Worm (Caenorhabditis elegans) whole organism, L1 larva: Measurements from ENCODE around the gene ceh-58.

Experiments
- C04F5.9 ChIP-seq: sonication (generic microtip); optimal IDR thresholded peaks from 2 replicates; lab custom pipeline; 2016; ENCODE audit warnings: missing genetic modification characterization, missing compliant biosample characterization
- C34B4.2 ChIP-seq: sonication (generic microtip); optimal IDR thresholded peaks from 2 replicates; lab custom pipeline; 2017; ENCODE audit warnings: mild to moderate bottlenecking, missing genetic modification characterization, missing compliant biosample characterization
- Y116A8C.19 ChIP-seq: sonication (generic microtip); optimal IDR thresholded peaks from 2 replicates; lab custom pipeline; 2016; ENCODE audit warnings: missing compliant biosample characterization, missing genetic modification characterization, borderline replicate concordance
- aha-1 ChIP-seq: fragments of 150-350 bp; optimal IDR thresholded peaks from 2 replicates; lab custom pipeline; 2014; ENCODE audit warnings: missing biosample characterization, missing genetic modification characterization
- alr-1 ChIP-seq: fragments of 200-800 bp; sonication (Bioruptor generic); optimal IDR thresholded peaks from 2 replicates; lab custom pipeline; 2018; ENCODE audit warnings: borderline replicate concordance, mild to moderate bottlenecking, missing genetic modification characterization, missing compliant biosample characterization
- blmp-1 ChIP-seq: fragments of 150-350 bp; optimal IDR thresholded peaks from 2 replicates; lab custom pipeline; 2014; ENCODE audit warnings: missing biosample characterization, missing genetic modification characterization
- ceh-8 ChIP-seq: fragments of 200-800 bp; sonication (Bioruptor generic); optimal IDR thresholded peaks from 2 replicates; lab custom pipeline; 2018; ENCODE audit warnings: mild to moderate bottlenecking, missing genetic modification characterization, moderate library complexity, missing compliant biosample characterization
- ceh-82 ChIP-seq, 3 experiments: fragments of 150-350 bp in 1 of 3; sonication (generic microtip) in 2 of 3; optimal IDR thresholded peaks; 2 replicates each; lab custom pipeline; 2014 to 2017; ENCODE audit warnings: missing biosample characterization in 3 of 3, missing genetic modification characterization in 3 of 3
- ceh-88 ChIP-seq: fragments of 200-800 bp; sonication (Bioruptor generic); IDR thresholded peaks from 2 replicates; pipeline ENCODE4 v1.3.6; 2022; ENCODE audit warnings: missing genetic modification characterization, missing compliant biosample characterization
- efl-1 ChIP-seq, 4 experiments: fragments of 150-350 bp; optimal IDR thresholded peaks in 3 of 4; peaks in 1 of 4; 1 replicate in 1 of 4; 2 replicates in 3 of 4; lab custom pipeline; 2014; ENCODE audit warnings: missing biosample characterization in 2 of 4, missing genetic modification characterization in 2 of 4, missing genetic modification reagents in 2 of 4
- egl-13 ChIP-seq: sonication (generic microtip); optimal IDR thresholded peaks from 2 replicates; lab custom pipeline; 2016; ENCODE audit warnings: missing genotype, missing genetic modification reagents, missing genetic modification characterization, missing compliant biosample characterization
- egl-27 ChIP-seq, 2 experiments: fragments of 150-350 bp in 1 of 2; sonication (generic microtip); optimal IDR thresholded peaks; 3 replicates each; lab custom pipeline; 2017 to 2018; ENCODE audit warnings: missing biosample characterization in 2 of 2, missing genetic modification characterization in 2 of 2, missing genetic modification reagents in 2 of 2
- elt-3 ChIP-seq, 6 experiments: fragments of 150-350 bp in 1 of 6; sonication (generic microtip); optimal IDR thresholded peaks; 2 replicates each; lab custom pipeline; 2017 to 2018; ENCODE audit warnings: missing biosample characterization in 6 of 6, missing genetic modification characterization in 6 of 6, inconsistent platforms in 1 of 6
- fkh-10 ChIP-seq: sonication (generic microtip); optimal IDR thresholded peaks from 2 replicates; lab custom pipeline; 2017; ENCODE audit warnings: missing biosample characterization, missing genetic modification reagents, missing genetic modification characterization
- hlh-17 ChIP-seq: fragments of 200-800 bp; sonication (Bioruptor generic); optimal IDR thresholded peaks from 2 replicates; lab custom pipeline; 2018; ENCODE audit warnings: missing genetic modification characterization, mild to moderate bottlenecking, missing compliant biosample characterization, moderate library complexity, borderline replicate concordance
- hpl-2 ChIP-seq: fragments of 150-350 bp; optimal IDR thresholded peaks from 2 replicates; lab custom pipeline; 2014; ENCODE audit warnings: missing biosample characterization, missing genetic modification reagents, missing genetic modification characterization
- irx-1 ChIP-seq: sonication (generic microtip); optimal IDR thresholded peaks from 2 replicates; lab custom pipeline; 2016; ENCODE audit warnings: missing genetic modification characterization, missing compliant biosample characterization
- isw-1 ChIP-seq: fragments of 200-800 bp; sonication (Bioruptor generic); IDR thresholded peaks from 2 replicates; pipeline ENCODE4 v1.3.6; 2022; ENCODE audit warnings: missing genetic modification characterization, missing compliant biosample characterization
- lin-14 ChIP-seq: fragments of 200-800 bp; sonication (Bioruptor generic); optimal IDR thresholded peaks from 2 replicates; lab custom pipeline; 2018; ENCODE audit warnings: mild to moderate bottlenecking, missing genetic modification characterization, moderate library complexity, missing compliant biosample characterization
- lsy-2 ChIP-seq, 2 experiments: fragments of 150-350 bp; optimal IDR thresholded peaks; 2 replicates each; lab custom pipeline; 2014; ENCODE audit warnings: missing biosample characterization in 2 of 2, missing genetic modification characterization in 2 of 2
- mab-9 ChIP-seq: fragments of 200-800 bp; sonication (Bioruptor generic); IDR thresholded peaks from 2 replicates; pipeline ENCODE4 v1.3.6; 2022; ENCODE audit warnings: missing genetic modification reagents, missing genetic modification characterization, missing compliant biosample characterization
- mdl-1 ChIP-seq, 2 experiments: fragments of 150-350 bp; optimal IDR thresholded peaks; 2 replicates each; lab custom pipeline; 2014 to 2017; ENCODE audit warnings: missing biosample characterization in 2 of 2, missing genetic modification characterization in 2 of 2, inconsistent platforms in 1 of 2
- mef-2 ChIP-seq: fragments of 150-350 bp; optimal IDR thresholded peaks from 2 replicates; lab custom pipeline; 2014; ENCODE audit warnings: missing biosample characterization, missing genetic modification characterization
- mep-1 ChIP-seq: fragments of 150-350 bp; optimal IDR thresholded peaks from 2 replicates; lab custom pipeline; 2014; ENCODE audit warnings: missing biosample characterization, missing genetic modification characterization
- nhr-19 ChIP-seq: fragments of 200-800 bp; sonication (Bioruptor generic); conservative IDR thresholded peaks from 2 replicates; pipeline ENCODE4 v1.3.6; 2022; ENCODE audit warnings: missing genetic modification characterization, missing compliant biosample characterization
- nhr-20 ChIP-seq: sonication (generic microtip); optimal IDR thresholded peaks from 2 replicates; lab custom pipeline; 2016; ENCODE audit warnings: mild to moderate bottlenecking, missing genetic modification characterization, missing compliant biosample characterization
- nhr-237 ChIP-seq: fragments of 150-350 bp; optimal IDR thresholded peaks from 2 replicates; lab custom pipeline; 2014; ENCODE audit warnings: missing biosample characterization, missing genetic modification characterization
- nhr-47 ChIP-seq: sonication (generic microtip); optimal IDR thresholded peaks from 2 replicates; lab custom pipeline; 2016; ENCODE audit warnings: mild to moderate bottlenecking, missing genetic modification characterization, moderate library complexity, missing compliant biosample characterization
- nhr-71 ChIP-seq: sonication (generic microtip); optimal IDR thresholded peaks from 2 replicates; lab custom pipeline; 2016; ENCODE audit warnings: mild to moderate bottlenecking, missing genetic modification characterization, moderate library complexity, missing compliant biosample characterization
- nhr-90 ChIP-seq: sonication (generic microtip); optimal IDR thresholded peaks from 2 replicates; lab custom pipeline; 2016; ENCODE audit warnings: mild to moderate bottlenecking, missing genetic modification characterization, missing compliant biosample characterization; ENCODE audit not compliant: poor library complexity
- pag-3 ChIP-seq: sonication (generic microtip); optimal IDR thresholded peaks from 2 replicates; lab custom pipeline; 2017; ENCODE audit warnings: missing genetic modification characterization, mild to moderate bottlenecking, missing compliant biosample characterization, antibody characterized with exemption, borderline replicate concordance; ENCODE audit not compliant: insufficient read depth
- pax-3 ChIP-seq: fragments of 200-800 bp; sonication (Bioruptor generic); optimal IDR thresholded peaks from 2 replicates; lab custom pipeline; 2018; ENCODE audit warnings: mild to moderate bottlenecking, missing genetic modification characterization, moderate library complexity, missing compliant biosample characterization
- pqm-1 ChIP-seq: sonication (generic microtip); optimal IDR thresholded peaks from 3 replicates; lab custom pipeline; 2017; ENCODE audit warnings: missing biosample characterization, missing genetic modification characterization
- rnt-1 ChIP-seq: sonication (generic microtip); optimal IDR thresholded peaks from 2 replicates; lab custom pipeline; 2016; ENCODE audit warnings: mild to moderate bottlenecking, missing genetic modification characterization, moderate library complexity, missing compliant biosample characterization
- snpc-4 ChIP-seq: fragments of 150-350 bp; optimal IDR thresholded peaks from 2 replicates; lab custom pipeline; 2014; ENCODE audit warnings: missing biosample characterization, missing genetic modification characterization
- snu-23 ChIP-seq: sonication (generic microtip); optimal IDR thresholded peaks from 2 replicates; lab custom pipeline; 2016; ENCODE audit warnings: missing genetic modification characterization, missing compliant biosample characterization
- sup-37 ChIP-seq: fragments of 200-800 bp; sonication (Bioruptor generic); optimal IDR thresholded peaks from 2 replicates; lab custom pipeline; 2018; ENCODE audit warnings: mild to moderate bottlenecking, missing genetic modification characterization, missing compliant biosample characterization
- swsn-7 ChIP-seq: sonication (generic microtip); optimal IDR thresholded peaks from 2 replicates; lab custom pipeline; 2016; ENCODE audit warnings: missing genetic modification characterization, missing compliant biosample characterization
- unc-130 ChIP-seq: fragments of 150-350 bp; optimal IDR thresholded peaks from 2 replicates; lab custom pipeline; 2017; ENCODE audit warnings: missing biosample characterization, missing genetic modification characterization, inconsistent platforms
- unc-98 ChIP-seq: fragments of 200-800 bp; sonication (Bioruptor generic); IDR thresholded peaks from 2 replicates; pipeline ENCODE4 v1.3.6; 2022; ENCODE audit warnings: missing genetic modification characterization, missing compliant biosample characterization
- vab-15 ChIP-seq: sonication (generic microtip); optimal IDR thresholded peaks from 2 replicates; lab custom pipeline; 2017; ENCODE audit warnings: missing genotype, mild to moderate bottlenecking, missing genetic modification characterization, missing compliant biosample characterization
- zip-4 ChIP-seq: fragments of 200-800 bp; sonication (Bioruptor generic); optimal IDR thresholded peaks from 2 replicates; lab custom pipeline; 2018; ENCODE audit warnings: mild to moderate bottlenecking, missing genetic modification characterization, moderate library complexity, missing compliant biosample characterization
- ztf-11 ChIP-seq, 2 experiments: sonication (generic microtip); optimal IDR thresholded peaks; 2 replicates each; lab custom pipeline; 2016 to 2017; ENCODE audit warnings: missing genetic modification characterization in 2 of 2, missing biosample characterization in 1 of 2, missing compliant biosample characterization in 1 of 2
- ztf-4 ChIP-seq: fragments of 150-350 bp; optimal IDR thresholded peaks from 2 replicates; lab custom pipeline; 2014; ENCODE audit warnings: missing biosample characterization, missing genetic modification characterization

ceh-58 gene

DNA sequence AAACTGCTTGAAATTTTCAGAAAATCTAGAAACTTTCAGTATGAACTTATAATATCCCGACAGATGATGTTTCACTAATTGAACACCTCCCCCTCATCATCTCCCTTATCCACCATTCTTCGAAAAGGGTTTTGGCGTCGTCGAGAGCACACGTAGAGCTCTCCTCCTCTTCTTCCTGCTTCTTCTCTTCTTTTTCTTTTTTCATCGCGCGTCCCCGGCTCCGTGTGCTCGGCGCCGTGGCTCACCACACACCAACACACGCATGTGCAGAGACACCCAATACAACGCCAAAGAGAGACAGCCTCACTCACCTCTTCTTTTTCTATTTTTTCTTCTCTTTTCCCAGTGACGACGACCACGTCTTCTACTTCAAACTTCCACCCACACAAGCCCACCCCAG is 10.1 kb upstream of the ceh-58 start (continued):
- no peak for TF ChIP-seq mdl-1 (tag; optimal IDR thresholded peaks at IDR 0.05; lab: Kevin White, UChicago)
- TF ChIP-seq nhr-71: peak; percentile 24
- TF ChIP-seq nhr-90 (tag; lab: Kevin White, UChicago): no peak
- no peak for TF ChIP-seq snpc-4 (tag; lab: Kevin White, UChicago)
- no peak for TF ChIP-seq C04F5.9 (tag; lab: Kevin White, UChicago)
- no peak for TF ChIP-seq mef-2
- no peak for TF ChIP-seq nhr-20
- TF ChIP-seq egl-13 (tag; lab: Kevin White, UChicago): peak; percentile 30
- TF ChIP-seq nhr-47 (tag; lab: Kevin White, UChicago): peak; percentile 16
- no peak for TF ChIP-seq alr-1 (tag; lab: Kevin White, UChicago)
- TF ChIP-seq lin-14 (GFP tag; lab: Kevin White, UChicago): peak; percentile 43
- no peak for TF ChIP-seq unc-130 (tag; lab: Kevin White, UChicago)
- no peak for TF ChIP-seq ztf-11 (tag; optimal IDR thresholded peaks at IDR 0.05; lab: Kevin White, UChicago)
- no peak for TF ChIP-seq ceh-82 (tag; optimal IDR thresholded peaks at IDR 0.05; lab: Kevin White, UChicago)
- TF ChIP-seq egl-27 (tag; optimal IDR thresholded peaks at IDR 0.05; lab: Kevin White, UChicago): no peak
- no peak for TF ChIP-seq aha-1 (tag; lab: Kevin White, UChicago)
- no peak for TF ChIP-seq mep-1 (tag; lab: Kevin White, UChicago)
- no peak for TF ChIP-seq ceh-88 (GFP tag; lab: Robert Waterston, UW)
- TF ChIP-seq fkh-10 (GFP tag; lab: Kevin White, UChicago): no peak
- no peak for TF ChIP-seq unc-98 (GFP tag; lab: Robert Waterston, UW)
- no peak for TF ChIP-seq pqm-1 (tag; lab: Kevin White, UChicago)
- TF ChIP-seq hlh-17 (GFP tag; lab: Kevin White, UChicago): no peak

DNA sequence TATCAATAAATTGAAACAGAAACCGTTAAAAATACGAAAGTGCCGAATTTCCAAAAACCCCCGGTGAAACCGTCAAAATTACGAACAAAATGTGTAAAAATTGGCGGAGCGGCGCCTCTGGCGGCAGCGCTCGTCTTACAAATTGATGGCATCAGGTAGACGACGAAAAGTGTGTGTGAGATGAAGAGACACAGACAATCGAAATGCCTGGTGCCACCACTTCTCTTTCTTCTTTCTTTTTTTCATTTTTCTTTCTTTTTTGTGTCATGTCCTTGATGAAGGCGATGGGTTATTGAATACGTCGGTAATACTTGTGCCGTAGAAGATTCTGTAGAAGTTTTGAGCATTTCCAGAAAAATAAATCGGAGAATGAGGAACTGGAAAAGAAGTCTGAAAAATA is 8.5 kb upstream of the ceh-58 start:
- TF ChIP-seq snu-23 (GFP tag; lab: Kevin White, UChicago) (peak; percentile 28), mab-9 (GFP tag; lab: Robert Waterston, UW) (no peak), efl-1 (optimal IDR thresholded peaks at IDR 0.05; lab: Kevin White, UChicago) (no peak), efl-1 (GFP tag; optimal IDR thresholded peaks at IDR 0.05 in 1 of 2; lab: Kevin White, UChicago) (peak in 1 of 2 experiments; percentile 71), pag-3 (tag; lab: Kevin White, UChicago) (peak; percentile 65), lin-14 (GFP tag; lab: Kevin White, UChicago) (peak; percentile 40), pax-3 (tag; lab: Kevin White, UChicago) (no peak), rnt-1 (tag; lab: Kevin White, UChicago) (peak; percentile 33), blmp-1 (peak; percentile 78), nhr-19 (GFP tag; lab: Robert Waterston, UW) (0 out of 2 replicates have a peak, but pooled peaks have one; percentile 5)

DNA sequence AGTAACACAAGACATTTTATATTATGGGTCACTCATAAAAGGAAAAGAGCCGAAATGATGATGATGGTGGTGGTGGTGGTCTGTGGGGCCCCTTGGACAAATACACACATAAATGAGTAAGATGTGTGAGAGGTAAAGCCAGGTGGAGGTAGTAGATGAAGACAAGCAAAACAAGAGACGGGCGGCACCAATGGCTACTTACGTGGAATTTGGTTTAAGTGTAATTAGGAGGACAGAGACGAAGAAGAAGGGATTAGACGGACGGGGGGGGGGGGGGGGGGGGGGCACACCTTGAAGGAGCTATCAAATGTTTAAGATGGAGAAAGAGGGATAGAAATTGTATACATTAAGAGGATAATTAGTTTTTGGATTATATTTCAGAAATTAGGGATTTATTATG is 5.4 kb upstream of the ceh-58 start:
- TF ChIP-seq ceh-88 (GFP tag; lab: Robert Waterston, UW): no peak
- no peak for TF ChIP-seq hpl-2 (GFP tag; lab: Kevin White, UChicago)
- TF ChIP-seq zip-4 (GFP tag; lab: Kevin White, UChicago): no peak

DNA sequence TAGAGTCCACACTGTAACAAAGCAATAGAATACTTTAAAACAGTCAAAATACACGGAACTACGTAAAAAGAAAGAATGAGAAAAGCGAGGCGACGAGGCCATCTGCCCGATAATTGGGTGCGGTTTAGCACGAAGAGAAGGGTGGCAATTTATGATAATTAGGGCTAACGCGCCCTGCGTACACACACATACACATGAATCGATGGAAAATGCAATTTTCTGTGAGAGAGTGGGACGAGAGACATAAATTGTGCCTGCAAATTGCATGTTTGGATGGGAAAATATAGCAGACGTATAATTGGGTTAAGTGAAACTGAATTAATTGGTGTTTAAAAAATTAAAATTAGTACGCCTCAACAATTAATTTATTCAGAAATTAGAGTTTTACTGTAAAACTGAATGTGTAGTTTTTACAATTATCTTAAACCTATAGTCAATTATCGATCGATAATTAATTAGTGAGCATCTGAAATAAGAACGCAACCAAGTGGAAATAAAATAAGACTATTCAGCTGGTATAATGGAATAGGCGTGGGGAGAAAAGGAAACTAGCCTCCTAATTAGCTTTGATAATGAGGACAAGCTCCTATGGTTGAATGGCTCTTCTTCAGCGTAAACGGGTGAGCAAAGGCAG is 4.3 kb upstream of the ceh-58 start:
- TF ChIP-seq Y116A8C.19 (no peak), elt-3 (tag; optimal IDR thresholded peaks at IDR 0.05; lab: Kevin White, UChicago) (no peak), lin-14 (GFP tag; lab: Kevin White, UChicago) (peak; percentile 68), swsn-7 (peak; percentile 13), nhr-237 (tag; lab: Kevin White, UChicago) (no peak), egl-13 (tag; lab: Kevin White, UChicago) (no peak), sup-37 (GFP tag; lab: Kevin White, UChicago) (no peak), isw-1 (GFP tag; lab: Robert Waterston, UW) (no peak), ztf-4 (tag; lab: Kevin White, UChicago) (no peak), mdl-1 (tag; optimal IDR thresholded peaks at IDR 0.05; lab: Kevin White, UChicago) (no peak), C34B4.2 (no peak), mep-1 (tag; lab: Kevin White, UChicago) (peak; percentile 26), lsy-2 (tag; optimal IDR thresholded peaks at IDR 0.05; lab: Kevin White, UChicago) (peak in 1 of 2 experiments; percentile 9), unc-130 (tag; lab: Kevin White, UChicago) (no peak), ceh-8 (GFP tag; lab: Kevin White, UChicago) (peak; percentile 38), vab-15 (tag; lab: Kevin White, UChicago) (no peak), irx-1 (tag; lab: Kevin White, UChicago) (no peak), nhr-47 (tag; lab: Kevin White, UChicago) (peak; percentile 13), pax-3 (tag; lab: Kevin White, UChicago) (no peak), snpc-4 (tag; lab: Kevin White, UChicago) (no peak)
